Worm (Caenorhabditis elegans) whole organism, L2 larva: Measurements from ENCODE around the gene hal-2.

Experiments used
- R02D3.7 ChIP-seq: fragments of 150-350 bp; optimal IDR thresholded peaks from 2 replicates; lab custom pipeline; 2014; ENCODE audit warnings: missing biosample characterization, missing genetic modification characterization
- ZK546.5 ChIP-seq: sonication (generic microtip); optimal IDR thresholded peaks from 2 replicates; lab custom pipeline; 2017; ENCODE audit warnings: missing biosample characterization, missing genetic modification characterization
- blmp-1 ChIP-seq: sonication (generic microtip); optimal IDR thresholded peaks from 2 replicates; lab custom pipeline; 2017; ENCODE audit warnings: missing genetic modification characterization, mild to moderate bottlenecking, missing compliant biosample characterization, antibody characterized with exemption, moderate library complexity; ENCODE audit not compliant: insufficient read depth
- ceh-16 ChIP-seq: fragments of 150-350 bp; optimal IDR thresholded peaks from 2 replicates; lab custom pipeline; 2014; ENCODE audit warnings: missing biosample characterization, missing genetic modification characterization
- egl-27 ChIP-seq: sonication (generic microtip); optimal IDR thresholded peaks from 3 replicates; lab custom pipeline; 2017; ENCODE audit warnings: missing biosample characterization, missing genetic modification reagents, missing genetic modification characterization
- elt-1 ChIP-seq: fragments of 150-350 bp; optimal IDR thresholded peaks from 2 replicates; lab custom pipeline; 2014; ENCODE audit warnings: missing biosample characterization, missing genetic modification characterization
- elt-3 ChIP-seq: sonication (generic microtip); optimal IDR thresholded peaks from 2 replicates; lab custom pipeline; 2017; ENCODE audit warnings: missing biosample characterization, missing genetic modification characterization
- lsy-2 ChIP-seq, 2 experiments: fragments of 150-350 bp in 1 of 2; sonication (generic microtip) in 1 of 2; optimal IDR thresholded peaks; 2 replicates each; lab custom pipeline; 2014 to 2017; ENCODE audit warnings: missing biosample characterization in 2 of 2, missing genetic modification characterization in 2 of 2
- nhr-11 ChIP-seq: fragments of 150-350 bp; optimal IDR thresholded peaks from 2 replicates; lab custom pipeline; 2014; ENCODE audit warnings: missing biosample characterization, missing genetic modification characterization
- nhr-237 ChIP-seq: fragments of 150-350 bp; optimal IDR thresholded peaks from 2 replicates; lab custom pipeline; 2014; ENCODE audit warnings: missing biosample characterization, missing genetic modification characterization
- nhr-25 ChIP-seq: fragments of 150-350 bp; sonication (generic microtip); optimal IDR thresholded peaks from 3 replicates; lab custom pipeline; 2014; ENCODE audit warnings: missing biosample characterization, missing genetic modification characterization
- sma-9 ChIP-seq, 2 experiments: fragments of 150-350 bp in 1 of 2; sonication (generic microtip) in 1 of 2; optimal IDR thresholded peaks; 2 replicates each; lab custom pipeline; 2014 to 2016; ENCODE audit warnings: missing genetic modification characterization in 2 of 2, mild to moderate bottlenecking in 1 of 2, missing biosample characterization in 1 of 2, missing compliant biosample characterization in 1 of 2, missing genetic modification reagents in 1 of 2, moderate library complexity in 1 of 2
- snpc-4 ChIP-seq: fragments of 150-350 bp; optimal IDR thresholded peaks from 2 replicates; lab custom pipeline; 2014; ENCODE audit warnings: missing biosample characterization, missing genetic modification characterization
- unc-39 ChIP-seq: fragments of 150-350 bp; optimal IDR thresholded peaks from 2 replicates; lab custom pipeline; 2014; ENCODE audit warnings: missing biosample characterization, missing genetic modification characterization

- TF ChIP-seq ceh-16 (tag; lab: Kevin White, UChicago), result no peak
- TF ChIP-seq sma-9 (GFP tag; optimal IDR thresholded peaks at IDR 0.05; lab: Kevin White, UChicago), result peak; percentile 35
- no peak for TF ChIP-seq sma-9 (tag; optimal IDR thresholded peaks at IDR 0.05; lab: Kevin White, UChicago)
- TF ChIP-seq ZK546.5 (tag; lab: Kevin White, UChicago), result no peak
- TF ChIP-seq nhr-25 (tag; lab: Kevin White, UChicago), result no peak
- peak in 1 of 2 experiments; percentile 34 for TF ChIP-seq lsy-2 (tag; optimal IDR thresholded peaks at IDR 0.05; lab: Kevin White, UChicago)
- TF ChIP-seq R02D3.7 (tag; lab: Kevin White, UChicago), result no peak
- TF ChIP-seq unc-39 (tag; lab: Kevin White, UChicago), result no peak
- no peak for TF ChIP-seq nhr-237 (tag; lab: Kevin White, UChicago)
- TF ChIP-seq nhr-11 (tag; lab: Kevin White, UChicago), result no peak
- no peak for TF ChIP-seq elt-3
- no peak for TF ChIP-seq elt-1
- no peak for TF ChIP-seq blmp-1 (tag; lab: Kevin White, UChicago)
- TF ChIP-seq egl-27 (tag; lab: Kevin White, UChicago), result no peak
- no peak for TF ChIP-seq snpc-4
Observed at ce11 chrIII:10126375-10126774, 37.6 kb upstream of the hal-2 start.
